Fruit fly (Drosophila melanogaster): ENCODE results near the gene mtDNA-helicase.

The mtDNA-helicase gene

dm6 chr2L:9894871-9895364 is 1.7 kb upstream of the mtDNA-helicase start, which contains the start of gene Bka (continued):
- TF ChIP-seq CG8924 (tag; optimal IDR thresholded peaks at IDR 0.05), result peak; percentile 85
- peak; percentile 17 for TF ChIP-seq Hsf (GFP tag; optimal IDR thresholded peaks at IDR 0.05)
- TF ChIP-seq CG13894 (tag; optimal IDR thresholded peaks at IDR 0.05), result peak; percentile 77
- TF ChIP-seq Fer1 (GFP tag; optimal IDR thresholded peaks at IDR 0.05), result peak; percentile 81
- no peak for TF ChIP-seq Ptx1 (GFP tag; IDR thresholded peaks at IDR 0.05)
- TF ChIP-seq lbe (GFP tag; optimal IDR thresholded peaks at IDR 0.05), result peak; percentile 72
- no peak for TF ChIP-seq h (optimal IDR thresholded peaks at IDR 0.05)
- TF ChIP-seq maf-S (GFP tag; optimal IDR thresholded peaks at IDR 0.05), result no peak
- TF ChIP-seq CG9215 (GFP tag; IDR thresholded peaks at IDR 0.05), result no peak
- peak; percentile 83 for TF ChIP-seq pzg (GFP tag; optimal IDR thresholded peaks at IDR 0.05)
- peak in 1 of 3 experiments; percentile 78 for TF ChIP-seq Stat92E (GFP tag; optimal IDR thresholded peaks at IDR 0.05)
- no peak for TF ChIP-seq pan (optimal IDR thresholded peaks at IDR 0.05)
- TF ChIP-seq pan (GFP tag; optimal IDR thresholded peaks at IDR 0.05 in 1 of 2, IDR thresholded peaks at IDR 0.05 in 1 of 2), result peak in 1 of 2 experiments; percentile 39
- TF ChIP-seq pros (GFP tag; optimal IDR thresholded peaks at IDR 0.05), result peak; percentile 6
- TF ChIP-seq Lhr (GFP tag; optimal IDR thresholded peaks at IDR 0.05), result peak; percentile 70
- no peak for TF ChIP-seq hth (optimal IDR thresholded peaks at IDR 0.05)
- peak; percentile 22 for TF ChIP-seq CG10274 (GFP tag; optimal IDR thresholded peaks at IDR 0.05)
- TF ChIP-seq wdn (GFP tag; IDR thresholded peaks at IDR 0.05), result peak; percentile 17; the same call in 1 of the 2 replicates
- peak; percentile 37 for TF ChIP-seq CG17359 (tag; optimal IDR thresholded peaks at IDR 0.05)
- no peak for TF ChIP-seq ro (GFP tag; IDR thresholded peaks at IDR 0.05)
- no peak for TF ChIP-seq Drgx (GFP tag; IDR thresholded peaks at IDR 0.05)
- no peak for TF ChIP-seq Bteb2 (GFP tag; optimal IDR thresholded peaks at IDR 0.05)
- no peak for TF ChIP-seq repo (GFP tag; optimal IDR thresholded peaks at IDR 0.05)
- no peak for TF ChIP-seq B-H1 (GFP tag; IDR thresholded peaks at IDR 0.05)
- peak; percentile 39 for TF ChIP-seq Dek (tag; optimal IDR thresholded peaks at IDR 0.05)
- TF ChIP-seq CG2202 (tag; optimal IDR thresholded peaks at IDR 0.05), result peak; percentile 60
- TF ChIP-seq nerfin-1 (tag; optimal IDR thresholded peaks at IDR 0.05), result peak; percentile 79
- no peak for TF ChIP-seq CG16863 (GFP tag; optimal IDR thresholded peaks at IDR 0.05)
- peak; percentile 48 for TF ChIP-seq BtbVII (GFP tag; optimal IDR thresholded peaks at IDR 0.05)
- peak; percentile 79 for TF ChIP-seq caup (GFP tag; optimal IDR thresholded peaks at IDR 0.05; ENCODE audit: severe bottlenecking)
- no peak for TF ChIP-seq tgo (GFP tag; IDR thresholded peaks at IDR 0.05)
- no peak for TF ChIP-seq CG10462 (GFP tag; optimal IDR thresholded peaks at IDR 0.05)
- peak; percentile 67 for TF ChIP-seq CG17186 (GFP tag; optimal IDR thresholded peaks at IDR 0.05)
- no peak for TF ChIP-seq slp2 (GFP tag; optimal IDR thresholded peaks at IDR 0.05)
- peak; percentile 100 for TF ChIP-seq phol (tag; optimal IDR thresholded peaks at IDR 0.05)
- no peak for TF ChIP-seq HLH54F (GFP tag; optimal IDR thresholded peaks at IDR 0.05)
- TF ChIP-seq CG3163 (GFP tag; optimal IDR thresholded peaks at IDR 0.05), result peak; percentile 2
- peak; percentile 49 for TF ChIP-seq gem (tag; optimal IDR thresholded peaks at IDR 0.05)
- TF ChIP-seq Ravus (GFP tag; IDR thresholded peaks at IDR 0.05), result no peak
- no peak for TF ChIP-seq sr (GFP tag; IDR thresholded peaks at IDR 0.05)
- no peak for TF ChIP-seq dati (GFP tag; IDR thresholded peaks at IDR 0.05)
- TF ChIP-seq oc (tag; optimal IDR thresholded peaks at IDR 0.05), result peak; percentile 28
- peak; percentile 81 for TF ChIP-seq B-H2 (GFP tag; optimal IDR thresholded peaks at IDR 0.05)
- TF ChIP-seq Dref (GFP tag; IDR thresholded peaks at IDR 0.05), result peak; percentile 86
- TF ChIP-seq nmo (GFP tag; optimal IDR thresholded peaks at IDR 0.05), result peak; percentile 74
- TF ChIP-seq CG7271 (tag; optimal IDR thresholded peaks at IDR 0.05), result peak; percentile 34
- TF ChIP-seq bsh (GFP tag; optimal IDR thresholded peaks at IDR 0.05), result peak in 1 of 2 experiments; percentile 56
- TF ChIP-seq CG4360 (GFP tag; IDR thresholded peaks at IDR 0.05), result no peak
- peak; percentile 96; the same call in 3 of the 4 replicates for TF ChIP-seq chinmo (GFP tag; IDR thresholded peaks at IDR 0.05; ENCODE audit: partially characterized antibody)
- TF ChIP-seq gce (GFP tag; IDR thresholded peaks at IDR 0.05), result no peak
- no peak for TF ChIP-seq CG14050 (GFP tag; IDR thresholded peaks at IDR 0.05)

Measured in whole organism, embryonic.